Fruit fly (Drosophila melanogaster) whole organism, wandering third instar larva: ENCODE results near the gene CG42693.

Source experiments
- Abd-B ChIP-seq: fragments of >200 bp; optimal IDR thresholded peaks from 2 replicates; lab custom pipeline; 2017; ENCODE audit warnings: missing biosample characterization, missing genetic modification characterization
- CG32264 ChIP-seq: fragments of 200-800 bp; sonication (Bioruptor generic); optimal IDR thresholded peaks from 2 replicates; lab custom pipeline; 2016; ENCODE audit warnings: missing biosample characterization, missing genetic modification characterization
- CG9705 ChIP-seq: fragments of 200-800 bp; sonication (Bioruptor generic); optimal IDR thresholded peaks from 2 replicates; lab custom pipeline; 2018; ENCODE audit warnings: missing biosample characterization, mild to moderate bottlenecking, missing genetic modification characterization
- CrebA ChIP-seq: fragments of 200-800 bp; sonication (Bioruptor generic); optimal IDR thresholded peaks from 2 replicates; lab custom pipeline; 2016; ENCODE audit warnings: missing biosample characterization, mild to moderate bottlenecking, missing genetic modification characterization, borderline replicate concordance
- Dfd ChIP-seq: fragments of >200 bp; optimal IDR thresholded peaks from 2 replicates; lab custom pipeline; 2017; ENCODE audit warnings: missing biosample characterization, missing genetic modification characterization
- Dif ChIP-seq: fragments of 200-275, 200-300 bp; sonication (Bioruptor generic); optimal IDR thresholded peaks from 2 replicates; lab custom pipeline; 2018; ENCODE audit warnings: missing biosample characterization, missing genetic modification characterization; ENCODE audit not compliant: partially characterized antibody
- GATAd ChIP-seq: sonication (Bioruptor generic); optimal IDR thresholded peaks from 2 replicates; lab custom pipeline; 2016; ENCODE audit warnings: missing biosample characterization, missing genetic modification characterization
- HLH106 ChIP-seq: fragments of 200-800 bp; optimal IDR thresholded peaks from 3 replicates; lab custom pipeline; 2019; ENCODE audit warnings: missing biosample characterization, mild to moderate bottlenecking, missing genetic modification characterization, moderate library complexity
- Hnf4 ChIP-seq: fragments of 200-800 bp; sonication (Bioruptor generic); optimal IDR thresholded peaks from 2 replicates; lab custom pipeline; 2016; ENCODE audit warnings: missing biosample characterization, mild to moderate bottlenecking, missing genetic modification characterization
- Hr78 ChIP-seq: fragments of >200 bp; optimal IDR thresholded peaks from 2 replicates; lab custom pipeline; 2017; ENCODE audit warnings: missing biosample characterization, missing genetic modification characterization
- Hr83 ChIP-seq: fragments of 200-300 bp; sonication (Bioruptor generic); optimal IDR thresholded peaks from 2 replicates; lab custom pipeline; 2016; ENCODE audit warnings: missing biosample characterization, mild to moderate bottlenecking, missing genetic modification characterization, moderate library complexity; ENCODE audit not compliant: poor library complexity, severe bottlenecking
- Jra ChIP-seq: sonication (Bioruptor generic); optimal IDR thresholded peaks from 2 replicates; lab custom pipeline; 2016; ENCODE audit warnings: missing biosample characterization, missing genetic modification characterization
- Mio ChIP-seq: sonication (Bioruptor generic); optimal IDR thresholded peaks from 2 replicates; lab custom pipeline; 2016; ENCODE audit warnings: missing biosample characterization, missing genetic modification characterization
- Myc ChIP-seq: fragments of >200 bp; optimal IDR thresholded peaks from 2 replicates; lab custom pipeline; 2017
- N ChIP-seq: fragments of >200 bp; optimal IDR thresholded peaks from 2 replicates; lab custom pipeline; 2018; ENCODE audit warnings: missing biosample characterization, missing external identifiers, missing genetic modification characterization
- OdsH ChIP-seq: fragments of 200-800 bp; sonication (Bioruptor generic); optimal IDR thresholded peaks from 2 replicates; lab custom pipeline; 2016; ENCODE audit warnings: missing biosample characterization, mild to moderate bottlenecking, missing genetic modification characterization
- Rel ChIP-seq, 2 experiments: fragments of 200-800 bp; sonication (Bioruptor generic) in 1 of 2; optimal IDR thresholded peaks; 2 replicates in 1 of 2; 3 replicates in 1 of 2; lab custom pipeline; 2016 to 2019; ENCODE audit warnings: mild to moderate bottlenecking in 2 of 2, missing biosample characterization in 2 of 2, missing genetic modification characterization in 2 of 2, moderate library complexity in 1 of 2
- Sp1 ChIP-seq: fragments of 200-800 bp; sonication (Bioruptor generic); optimal IDR thresholded peaks from 3 replicates; lab custom pipeline; 2019; ENCODE audit warnings: missing biosample characterization, mild to moderate bottlenecking, missing genetic modification characterization, moderate library complexity
- br ChIP-seq: fragments of 200-800 bp; sonication (Bioruptor generic); optimal IDR thresholded peaks from 2 replicates; lab custom pipeline; 2016; ENCODE audit warnings: missing biosample characterization, missing genetic modification characterization
- brk ChIP-seq: fragments of 200-800 bp; sonication (Bioruptor generic); optimal IDR thresholded peaks from 2 replicates; lab custom pipeline; 2016; ENCODE audit warnings: missing biosample characterization, mild to moderate bottlenecking, missing genetic modification characterization
- dl ChIP-seq, 2 experiments: fragments of 175-275, 200-275 bp in 1 of 2; fragments of 200-275 bp in 1 of 2; sonication (Bioruptor generic); optimal IDR thresholded peaks; lab custom pipeline; 2018; ENCODE audit warnings: mild to moderate bottlenecking in 2 of 2, missing biosample characterization in 2 of 2, missing genetic modification characterization in 2 of 2, moderate library complexity in 2 of 2; ENCODE audit not compliant: partially characterized antibody in 2 of 2, insufficient read depth in 1 of 2
- dmrt93B ChIP-seq: fragments of 200-800 bp; sonication (Bioruptor generic); optimal IDR thresholded peaks from 2 replicates; lab custom pipeline; 2018; ENCODE audit warnings: missing biosample characterization, mild to moderate bottlenecking, missing genetic modification characterization
- dsf ChIP-seq: sonication (Bioruptor generic); optimal IDR thresholded peaks from 2 replicates; lab custom pipeline; 2016; ENCODE audit warnings: missing biosample characterization, missing genetic modification characterization, borderline replicate concordance
- ey ChIP-seq: fragments of 200-800 bp; sonication (Bioruptor generic); optimal IDR thresholded peaks from 2 replicates; lab custom pipeline; 2016; ENCODE audit warnings: missing biosample characterization, missing genetic modification characterization
- foxo ChIP-seq, 2 experiments: fragments of 200-800 bp; sonication (Bioruptor generic); optimal IDR thresholded peaks; 2 replicates in 1 of 2; 3 replicates in 1 of 2; lab custom pipeline; 2016 to 2017; ENCODE audit warnings: missing biosample characterization in 2 of 2, missing genetic modification characterization in 2 of 2
- fru ChIP-seq: fragments of 200-800 bp; sonication (Bioruptor generic); optimal IDR thresholded peaks from 3 replicates; lab custom pipeline; 2016; ENCODE audit warnings: missing biosample characterization, mild to moderate bottlenecking, missing genetic modification characterization
- h ChIP-seq: fragments of 200-800 bp; sonication (Bioruptor generic); optimal IDR thresholded peaks from 3 replicates; lab custom pipeline; 2016; ENCODE audit warnings: missing biosample characterization, mild to moderate bottlenecking, missing genetic modification characterization
- jim ChIP-seq: fragments of 175-275, 200-325 bp; sonication (Bioruptor generic); optimal IDR thresholded peaks from 2 replicates; lab custom pipeline; 2016; ENCODE audit warnings: missing biosample characterization, mild to moderate bottlenecking, missing genetic modification characterization
- lola ChIP-seq: fragments of >200 bp; optimal IDR thresholded peaks from 2 replicates; lab custom pipeline; 2017; ENCODE audit warnings: missing biosample characterization, missing genetic modification characterization
- pan ChIP-seq: fragments of >200 bp; optimal IDR thresholded peaks from 2 replicates; lab custom pipeline; 2017
- psq ChIP-seq: fragments of 200-800 bp; sonication (Bioruptor generic); optimal IDR thresholded peaks from 3 replicates; lab custom pipeline; 2017; ENCODE audit warnings: missing biosample characterization, mild to moderate bottlenecking, missing genetic modification characterization, moderate library complexity
- rgr ChIP-seq: fragments of 200-800 bp; sonication (Bioruptor generic); optimal IDR thresholded peaks from 3 replicates; lab custom pipeline; 2016; ENCODE audit warnings: missing biosample characterization, mild to moderate bottlenecking, missing genetic modification characterization
- sage ChIP-seq: fragments of 200-800 bp; sonication (Bioruptor generic); optimal IDR thresholded peaks from 2 replicates; lab custom pipeline; 2016; ENCODE audit warnings: missing biosample characterization, mild to moderate bottlenecking, missing genetic modification characterization
- sv ChIP-seq: fragments of 200-800 bp; sonication (Bioruptor generic); optimal IDR thresholded peaks from 3 replicates; lab custom pipeline; 2016; ENCODE audit warnings: missing biosample characterization, missing genetic modification characterization
- tai ChIP-seq: sonication (Bioruptor generic); optimal IDR thresholded peaks from 2 replicates; lab custom pipeline; 2016; ENCODE audit warnings: missing biosample characterization, missing genetic modification characterization
- usp ChIP-seq: fragments of >200 bp; optimal IDR thresholded peaks from 2 replicates; lab custom pipeline; 2017; ENCODE audit warnings: missing biosample characterization, missing genetic modification characterization
- woc ChIP-seq: sonication (Bioruptor generic); optimal IDR thresholded peaks from 2 replicates; lab custom pipeline; 2016; ENCODE audit warnings: missing biosample characterization, mild to moderate bottlenecking, missing genetic modification characterization

Gene CG42693

DNA sequence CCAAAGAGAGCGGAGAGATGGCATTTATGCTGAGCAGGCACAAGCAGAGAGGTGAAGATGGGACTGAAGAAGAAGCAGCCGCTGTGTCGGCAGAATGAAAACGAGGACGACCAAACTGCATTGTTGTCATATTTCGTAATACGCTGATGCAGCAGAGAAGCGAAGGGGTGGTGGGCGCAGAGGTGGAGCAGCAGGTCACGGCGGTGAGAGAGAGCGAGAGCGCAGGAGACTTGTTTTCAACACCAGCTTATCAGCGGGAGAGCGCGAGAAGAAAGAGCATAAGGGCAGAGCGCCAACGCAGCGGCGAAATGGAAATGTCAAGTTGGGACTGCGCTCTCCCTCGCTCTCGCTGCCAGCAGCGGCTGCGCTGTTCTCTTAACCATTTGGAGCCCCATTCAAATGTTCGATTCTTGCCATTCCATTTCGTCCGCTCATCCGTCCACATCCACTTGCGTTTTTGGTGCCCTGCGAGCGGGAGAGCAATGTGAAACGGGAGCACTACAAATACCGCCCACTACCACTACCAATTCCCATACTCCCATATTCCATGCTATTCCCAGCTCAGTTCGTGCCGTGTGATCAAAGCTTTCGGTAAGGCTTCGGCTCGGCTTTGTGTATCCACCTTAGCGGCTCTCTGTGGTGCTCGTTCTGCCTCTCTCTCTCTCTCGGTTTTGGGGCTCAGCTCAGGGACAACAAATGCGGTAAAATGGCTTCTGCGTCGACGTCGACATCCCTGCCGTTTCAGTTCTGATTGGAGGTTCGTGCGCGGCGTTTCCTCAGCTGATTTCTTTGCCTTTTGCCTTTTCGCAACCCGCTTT, 5.4 kb upstream of the CG42693 start, which contains the start of gene ttk (continued):
- TF ChIP-seq Mio, result no peak
- peak; percentile 92 for TF ChIP-seq Dif (GFP tag; lab: Kevin White, UChicago)
- TF ChIP-seq Hr78 (GFP tag; lab: Kevin White, UChicago), result no peak
- TF ChIP-seq Abd-B (GFP tag; lab: Kevin White, UChicago), result no peak
- TF ChIP-seq Dfd (GFP tag; lab: Kevin White, UChicago), result no peak
- no peak for TF ChIP-seq dsf (GFP tag; lab: Kevin White, UChicago)
- TF ChIP-seq CG32264, result no peak
- no peak for TF ChIP-seq lola (GFP tag; lab: Kevin White, UChicago)

DNA sequence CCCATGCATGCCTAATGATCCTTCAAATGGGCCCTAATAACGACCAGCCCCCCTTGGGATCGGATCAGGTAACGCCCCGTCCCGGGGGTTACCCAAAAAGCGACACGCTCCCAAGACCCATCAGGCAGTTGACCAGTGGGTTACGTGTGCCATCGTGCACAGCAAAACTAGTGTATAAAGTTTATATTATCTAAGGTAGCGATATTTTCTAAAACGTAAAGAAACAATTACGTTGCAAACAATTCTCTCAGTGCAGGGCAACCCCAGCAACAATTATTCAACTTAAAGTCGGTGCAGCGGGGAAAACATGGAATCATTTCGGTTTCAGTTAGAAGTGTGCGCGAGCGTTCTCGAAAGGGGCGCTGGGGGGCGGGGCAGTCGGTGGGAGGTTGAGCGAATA, 4.4 kb upstream of the CG42693 start:
- no peak for TF ChIP-seq HLH106 (tag; lab: Kevin White, UChicago)
- no peak for TF ChIP-seq Rel (GFP tag; optimal IDR thresholded peaks at IDR 0.05; lab: Kevin White, UChicago)
- TF ChIP-seq Rel (tag; optimal IDR thresholded peaks at IDR 0.05; lab: Kevin White, UChicago), result peak; percentile 22

dm6 chr3R:31711270-31712029, 3.3 kb upstream of the CG42693 start:
- TF ChIP-seq Hr78 (GFP tag; lab: Kevin White, UChicago) (no peak), Dfd (GFP tag; lab: Kevin White, UChicago) (no peak), CG32264 (no peak), fru (GFP tag; lab: Kevin White, UChicago) (no peak)

dm6 chr3R:31709769-31710168, 1.6 kb upstream of the CG42693 start:
- TF ChIP-seq jim (GFP tag; lab: Kevin White, UChicago), result no peak

DNA sequence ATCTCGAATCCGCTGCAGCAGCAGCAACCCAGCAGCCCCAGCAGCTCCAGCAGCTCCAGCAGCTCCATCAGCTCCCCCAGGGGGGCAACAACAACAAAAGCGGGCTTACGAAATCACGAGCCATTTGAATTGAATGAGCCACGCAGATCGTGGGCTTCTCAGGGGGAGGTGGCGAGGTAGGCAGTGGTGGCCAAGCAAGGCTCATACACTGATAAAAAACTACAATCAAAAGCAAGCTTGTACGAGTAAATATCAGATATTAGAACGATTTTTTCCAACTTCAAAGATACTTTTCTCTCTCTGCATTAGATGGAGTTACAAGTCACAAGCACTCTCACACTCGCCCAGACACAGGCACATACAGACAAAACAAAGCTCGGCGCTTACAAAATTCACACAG, 1.0 kb upstream of the CG42693 start:
- TF ChIP-seq woc (GFP tag; lab: Kevin White, UChicago) (no peak), dl (GFP tag; optimal IDR thresholded peaks at IDR 0.05; lab: Kevin White, UChicago; ENCODE audit: insufficient read depth in 1 of 2, partially characterized antibody in 2 of 2) (no peak), CG9705 (no peak), brk (no peak), ey (GFP tag; lab: Kevin White, UChicago) (peak; percentile 35), Abd-B (GFP tag; lab: Kevin White, UChicago) (no peak), fru (GFP tag; lab: Kevin White, UChicago) (peak; percentile 22), h (GFP tag; lab: Kevin White, UChicago) (peak; percentile 54), Mio (no peak), Hnf4 (no peak), dmrt93B (GFP tag; lab: Kevin White, UChicago) (no peak), GATAd (GFP tag; lab: Kevin White, UChicago) (no peak), N (GFP tag; lab: Kevin White, UChicago) (no peak), OdsH (no peak), rgr (GFP tag; lab: Kevin White, UChicago) (peak; percentile 39), pan (lab: Kevin White, UChicago) (no peak), Dfd (GFP tag; lab: Kevin White, UChicago) (no peak), Hr78 (GFP tag; lab: Kevin White, UChicago) (no peak), CrebA (GFP tag; lab: Kevin White, UChicago) (no peak), sage (GFP tag; lab: Kevin White, UChicago) (no peak), CG32264 (no peak), tai (no peak), Myc (lab: Kevin White, UChicago) (no peak), jim (GFP tag; lab: Kevin White, UChicago) (no peak), sv (GFP tag; lab: Kevin White, UChicago) (no peak), Sp1 (peak; percentile 0), usp (no peak), psq (no peak), br (no peak), HLH106 (tag; lab: Kevin White, UChicago) (peak; percentile 40), lola (GFP tag; lab: Kevin White, UChicago) (no peak), Hr83 (GFP tag; lab: Kevin White, UChicago) (no peak), dsf (GFP tag; lab: Kevin White, UChicago) (no peak), Rel (GFP tag; optimal IDR thresholded peaks at IDR 0.05; lab: Kevin White, UChicago) (no peak), Rel (tag; optimal IDR thresholded peaks at IDR 0.05; lab: Kevin White, UChicago) (no peak), Jra (GFP tag; lab: Kevin White, UChicago) (no peak), Dif (GFP tag; lab: Kevin White, UChicago) (no peak), foxo (GFP tag; optimal IDR thresholded peaks at IDR 0.05; lab: Kevin White, UChicago) (peak in 1 of 2 experiments; percentile 49)
